Fruit fly (Drosophila melanogaster) whole organism, prepupa: ENCODE data around the gene CG1246.

Experiments
- CG10631 ChIP-seq: fragments of 200-800 bp; sonication (Bioruptor generic); optimal IDR thresholded peaks from 2 replicates; lab custom pipeline; 2016; ENCODE audit warnings: missing biosample characterization, missing genetic modification characterization
- CG11762 ChIP-seq: fragments of 200-800 bp; sonication (Bioruptor generic); optimal IDR thresholded peaks from 3 replicates; lab custom pipeline; 2016; ENCODE audit warnings: missing biosample characterization, missing genetic modification characterization; ENCODE audit not compliant: insufficient read depth
- CG15336 ChIP-seq: fragments of 200-800 bp; sonication (Bioruptor generic); IDR thresholded peaks from 2 replicates; pipeline ENCODE4 v1.3.6; 2022; ENCODE audit warnings: missing biosample characterization, missing genetic modification characterization
- CG16779 ChIP-seq: fragments of 200-800 bp; sonication (Bioruptor generic); optimal IDR thresholded peaks from 3 replicates; lab custom pipeline; 2017; ENCODE audit warnings: missing biosample characterization, mild to moderate bottlenecking, missing genetic modification characterization
- CG31627 ChIP-seq: fragments of 200-800 bp; sonication (Bioruptor generic); optimal IDR thresholded peaks from 3 replicates; lab custom pipeline; 2016; ENCODE audit warnings: missing biosample characterization, missing genetic modification characterization
- CG32006 ChIP-seq: fragments of 200-800 bp; sonication (Bioruptor generic); optimal IDR thresholded peaks from 3 replicates; lab custom pipeline; 2017; ENCODE audit warnings: missing biosample characterization, mild to moderate bottlenecking, missing genetic modification characterization
- CG34406 ChIP-seq: fragments of 200-800 bp; sonication (Bioruptor generic); optimal IDR thresholded peaks from 3 replicates; lab custom pipeline; 2016; ENCODE audit warnings: missing biosample characterization, missing genetic modification characterization
- CG3919 ChIP-seq: fragments of 200-800 bp; sonication (Bioruptor generic); optimal IDR thresholded peaks from 3 replicates; lab custom pipeline; 2016; ENCODE audit warnings: missing biosample characterization, missing genetic modification characterization
- CG6163 ChIP-seq: fragments of 200-800 bp; sonication (Bioruptor generic); IDR thresholded peaks from 3 replicates; pipeline ENCODE4 v1.3.6; 2022; ENCODE audit warnings: missing biosample characterization, missing genetic modification characterization
- CG6276 ChIP-seq: fragments of 200-800 bp; sonication (Bioruptor generic); optimal IDR thresholded peaks from 2 replicates; lab custom pipeline; 2017; ENCODE audit warnings: missing biosample characterization, mild to moderate bottlenecking, missing genetic modification characterization
- CG6854 ChIP-seq: fragments of 200-800 bp; sonication (Bioruptor generic); optimal IDR thresholded peaks from 2 replicates; lab custom pipeline; 2017; ENCODE audit warnings: missing biosample characterization, mild to moderate bottlenecking, missing genetic modification characterization
- CG7368 ChIP-seq: fragments of 200-800 bp; sonication (Bioruptor generic); optimal IDR thresholded peaks from 3 replicates; lab custom pipeline; 2016; ENCODE audit warnings: missing biosample characterization, missing genetic modification characterization
- CG8319 ChIP-seq: fragments of 200-800 bp; sonication (Bioruptor generic); optimal IDR thresholded peaks from 3 replicates; lab custom pipeline; 2016; ENCODE audit warnings: missing biosample characterization, missing genetic modification characterization
- CG9139 ChIP-seq: fragments of 200-800 bp; sonication (Bioruptor generic); optimal IDR thresholded peaks from 3 replicates; lab custom pipeline; 2017; ENCODE audit warnings: missing biosample characterization, mild to moderate bottlenecking, missing genetic modification characterization
- Eip75B ChIP-seq: fragments of 200-800 bp; sonication (Bioruptor generic); optimal IDR thresholded peaks from 3 replicates; lab custom pipeline; 2016; ENCODE audit warnings: missing biosample characterization, missing genetic modification characterization
- Eip78C ChIP-seq: fragments of 200-800 bp; sonication (Bioruptor generic); peaks from one replicate; lab custom pipeline; 2016; ENCODE audit warnings: missing biosample characterization, missing genetic modification characterization
- Gug ChIP-seq: fragments of 200-800 bp; sonication (Bioruptor generic); IDR thresholded peaks from 2 replicates; pipeline ENCODE4 v1.3.6; 2022; ENCODE audit warnings: missing biosample characterization, missing genetic modification characterization
- Hr39 ChIP-seq: fragments of 200-800 bp; sonication (Bioruptor generic); optimal IDR thresholded peaks from 2 replicates; lab custom pipeline; 2016; ENCODE audit warnings: missing biosample characterization, missing genetic modification characterization
- Smox ChIP-seq: fragments of 200-800 bp; sonication (Bioruptor generic); optimal IDR thresholded peaks from 3 replicates; lab custom pipeline; 2016; ENCODE audit warnings: missing biosample characterization, missing genetic modification characterization
- Sox102F ChIP-seq: fragments of 200-800 bp; sonication (Bioruptor generic); optimal IDR thresholded peaks from 2 replicates; lab custom pipeline; 2016; ENCODE audit warnings: missing biosample characterization, mild to moderate bottlenecking, missing genetic modification characterization
- Sox14 ChIP-seq: fragments of 200-800 bp; sonication (Bioruptor generic); optimal IDR thresholded peaks from 3 replicates; lab custom pipeline; 2016; ENCODE audit warnings: missing biosample characterization, missing genetic modification characterization
- achi ChIP-seq: fragments of 200-800 bp; sonication (Bioruptor generic); optimal IDR thresholded peaks from 3 replicates; lab custom pipeline; 2016; ENCODE audit warnings: missing biosample characterization, missing genetic modification characterization
- eg ChIP-seq: fragments of 200-800 bp; sonication (Bioruptor generic); IDR thresholded peaks from 3 replicates; pipeline ENCODE4 v1.3.6; 2022; ENCODE audit warnings: missing biosample characterization, missing genetic modification characterization
- esn ChIP-seq: fragments of 200-800 bp; sonication (Bioruptor generic); optimal IDR thresholded peaks from 2 replicates; lab custom pipeline; 2016; ENCODE audit warnings: missing biosample characterization, mild to moderate bottlenecking, missing genetic modification characterization, moderate library complexity
- fd85E ChIP-seq: fragments of 200-800 bp; sonication (Bioruptor generic); optimal IDR thresholded peaks from 3 replicates; lab custom pipeline; 2016; ENCODE audit warnings: missing biosample characterization, missing genetic modification characterization
- fkh ChIP-seq: fragments of 200-800 bp; sonication (Bioruptor generic); optimal IDR thresholded peaks from 3 replicates; lab custom pipeline; 2017; ENCODE audit warnings: missing biosample characterization, mild to moderate bottlenecking, missing genetic modification characterization, moderate library complexity
- lz ChIP-seq: fragments of 200-800 bp; sonication (Bioruptor generic); optimal IDR thresholded peaks from 3 replicates; lab custom pipeline; 2016; ENCODE audit warnings: missing biosample characterization, missing genetic modification characterization
- salr ChIP-seq, 2 experiments: fragments of 200-800 bp; sonication (Bioruptor generic); optimal IDR thresholded peaks; 3 replicates each; lab custom pipeline; 2016 to 2018; ENCODE audit warnings: missing biosample characterization in 2 of 2, missing genetic modification characterization in 2 of 2, mild to moderate bottlenecking in 1 of 2
- spab ChIP-seq: fragments of 200-800 bp; sonication (Bioruptor generic); optimal IDR thresholded peaks from 2 replicates; lab custom pipeline; 2017; ENCODE audit warnings: missing biosample characterization, mild to moderate bottlenecking, missing genetic modification characterization, missing genetic modification reagents
- ss ChIP-seq, 2 experiments: fragments of 200-800 bp; sonication (Bioruptor generic); optimal IDR thresholded peaks; 2 replicates in 1 of 2; 3 replicates in 1 of 2; lab custom pipeline; 2017 to 2018; ENCODE audit warnings: mild to moderate bottlenecking in 2 of 2, missing biosample characterization in 2 of 2, missing genetic modification characterization in 2 of 2, moderate library complexity in 1 of 2
- svp ChIP-seq: fragments of 200-800 bp; sonication (Bioruptor generic); peaks from one replicate; lab custom pipeline; 2016; ENCODE audit warnings: missing biosample characterization, missing genetic modification characterization
- vri ChIP-seq: fragments of 200-800 bp; sonication (Bioruptor generic); optimal IDR thresholded peaks from 3 replicates; lab custom pipeline; 2016; ENCODE audit warnings: missing biosample characterization, mild to moderate bottlenecking, missing genetic modification characterization

The CG1246 gene

dm6 chr3L:2647523-2648378 is at the start of gene CG1246:
CG1246 (plus strand) TSS chr3L:2648048.
- TF ChIP-seq vri (GFP tag; lab: Kevin White, UChicago): peak; percentile 96
- no peak for TF ChIP-seq CG11762 (GFP tag; lab: Kevin White, UChicago)
- peak; percentile 70 for TF ChIP-seq fkh
- no peak for TF ChIP-seq CG6276 (GFP tag; lab: Kevin White, UChicago)
- TF ChIP-seq ss (GFP tag; optimal IDR thresholded peaks at IDR 0.05; lab: Kevin White, UChicago): no peak
- TF ChIP-seq Sox102F (GFP tag; lab: Kevin White, UChicago): no peak
- TF ChIP-seq CG3919: no peak
- no peak for TF ChIP-seq eg

- TF ChIP-seq Hr39 (GFP tag; lab: Kevin White, UChicago) (peak; percentile 13), vri (GFP tag; lab: Kevin White, UChicago) (peak; percentile 98), CG10631 (no peak), achi (GFP tag; lab: Kevin White, UChicago) (peak; percentile 51), fkh (peak; percentile 13), esn (GFP tag; lab: Kevin White, UChicago) (peak; percentile 4), CG6163 (0 out of 3 replicates have a peak, but pooled peaks have one; percentile 26), CG7368 (no peak), CG16779 (peak; percentile 33)
Measured at dm6 chr3L:2599214-2599730, 48.6 kb upstream of the CG1246 start, which contains the start of the genes CG16985 and CG12182. CG16985 (plus strand) TSS chr3L:2599297. CG12182 (minus strand) TSS chr3L:2599579.

DNA sequence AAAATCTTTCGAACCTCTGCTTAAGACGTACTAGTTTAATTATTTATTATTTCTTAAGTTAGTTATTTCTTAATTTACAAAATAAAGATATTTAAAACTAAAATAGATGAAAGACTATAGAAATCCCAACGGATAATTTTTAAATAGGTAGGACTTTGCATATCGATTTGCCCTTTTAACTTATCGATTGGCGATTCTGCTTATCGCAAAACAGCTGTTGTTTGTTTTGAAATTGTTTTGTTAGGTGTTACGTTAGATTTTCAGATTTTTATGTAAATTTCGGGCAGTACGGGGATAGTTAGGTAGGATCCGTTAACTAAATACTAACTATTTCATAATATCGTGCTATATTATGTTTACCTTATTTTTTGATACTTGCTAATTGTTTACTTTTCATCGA is 47.7 kb upstream of the CG1246 start, which contains the start of gene CG16986:
Gene CG16986, plus strand, starts transcription at position 188 of the 400 bp plus-strand sequence.
- TF ChIP-seq Smox (GFP tag; lab: Kevin White, UChicago) (no peak), Sox102F (GFP tag; lab: Kevin White, UChicago) (no peak)

dm6 chr3L:2608825-2609224 is 39.0 kb upstream of the CG1246 start:
- TF ChIP-seq svp (GFP tag; lab: Kevin White, UChicago) (peak; percentile 20), CG32006 (GFP tag; lab: Kevin White, UChicago) (no peak), fkh (no peak), CG31627 (GFP tag; lab: Kevin White, UChicago) (no peak), CG15336 (GFP tag; lab: Robert Waterston, UW) (0 out of 2 replicates have a peak, but pooled peaks have one; percentile 6), fd85E (no peak), Gug (GFP tag; lab: Robert Waterston, UW) (no peak), CG7368 (no peak), salr (GFP tag; optimal IDR thresholded peaks at IDR 0.05; lab: Kevin White, UChicago) (no peak), Eip75B (GFP tag; lab: Kevin White, UChicago) (no peak), spab (no peak), CG34406 (GFP tag; lab: Kevin White, UChicago) (no peak), Sox14 (GFP tag; lab: Kevin White, UChicago) (no peak), eg (no peak), CG8319 (GFP tag; lab: Kevin White, UChicago) (no peak), CG6854 (GFP tag; lab: Kevin White, UChicago) (no peak), Sox102F (GFP tag; lab: Kevin White, UChicago) (no peak), CG9139 (GFP tag; lab: Kevin White, UChicago) (no peak), Hr39 (GFP tag; lab: Kevin White, UChicago) (no peak), lz (GFP tag; lab: Kevin White, UChicago) (no peak), vri (GFP tag; lab: Kevin White, UChicago) (no peak), CG6163 (no peak), Eip78C (GFP tag; lab: Kevin White, UChicago) (peak; percentile 8)
